Worm (Caenorhabditis elegans): ENCODE results near the gene F32D8.14.

DNA sequence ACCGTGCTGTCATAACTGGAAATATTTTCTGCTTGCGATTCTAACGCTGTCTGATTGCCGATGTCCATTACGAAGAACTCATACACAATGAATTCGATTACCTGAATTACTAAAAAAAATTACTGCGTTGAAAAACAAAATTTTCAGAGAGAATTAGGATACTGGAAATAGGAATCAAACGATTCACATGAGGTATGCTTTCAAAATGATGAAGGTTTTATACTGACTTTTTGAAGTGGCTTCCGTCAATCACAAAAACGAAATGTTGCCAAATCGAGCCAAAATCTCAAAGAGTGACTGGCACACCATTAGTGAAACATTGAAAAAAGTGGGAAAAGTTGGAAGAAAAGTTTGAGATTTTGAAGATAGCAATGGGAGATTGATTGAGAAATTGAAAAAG, 14.5 kb upstream of the F32D8.14 start, which contains the start of gene zzz-1:
- TF ChIP-seq lim-6 (tag; optimal IDR thresholded peaks at IDR 0.05), result no peak
- TF ChIP-seq dve-1 (tag; optimal IDR thresholded peaks at IDR 0.05), result no peak
- TF ChIP-seq Y22D7AL.16 (tag; optimal IDR thresholded peaks at IDR 0.05), result no peak
- no peak for TF ChIP-seq syd-9 (tag; optimal IDR thresholded peaks at IDR 0.05)
- TF ChIP-seq unc-86 (tag; optimal IDR thresholded peaks at IDR 0.05), result no peak
- no peak for TF ChIP-seq ceh-31 (tag; optimal IDR thresholded peaks at IDR 0.05)
- no peak for TF ChIP-seq pros-1 (tag; optimal IDR thresholded peaks at IDR 0.05)
- TF ChIP-seq C38D4.7 (GFP tag; optimal IDR thresholded peaks at IDR 0.05), result no peak
